Worm (Caenorhabditis elegans): Measurements from ENCODE around the gene srw-63.
A peak's percentile ranks its signal among the peaks of the same experiment; 100 is the strongest.

srw-63 gene

ce11 chrIV:14008709-14009108 lies 7.0 kb downstream of the srw-63 start:
- TF ChIP-seq snpc-1.2 (GFP tag; IDR thresholded peaks at IDR 0.05): peak; percentile 63; the same call in 1 of the 2 replicates
- TF ChIP-seq nhr-102 (tag; optimal IDR thresholded peaks at IDR 0.05): no peak

DNA sequence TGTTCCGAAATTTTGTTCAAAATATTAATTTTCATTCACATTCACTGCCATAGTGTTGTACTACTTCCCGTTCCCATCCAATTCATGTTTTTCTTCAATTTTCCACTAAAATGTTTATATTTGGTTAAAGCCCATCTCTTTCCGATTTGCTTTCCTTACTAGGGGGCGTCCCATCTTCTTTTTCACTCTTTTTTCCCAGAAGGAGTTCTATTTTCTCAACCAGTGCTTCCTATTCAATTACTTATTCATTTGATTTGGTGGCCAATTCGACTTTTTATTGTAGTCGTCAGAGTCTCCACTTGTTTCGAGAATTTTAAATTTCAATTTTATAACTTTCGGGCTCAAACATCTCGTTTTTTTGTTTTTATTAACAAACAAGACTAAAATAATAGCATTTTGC lies 14.0 kb downstream of the srw-63 start:
- TF ChIP-seq fkh-10 (GFP tag; optimal IDR thresholded peaks at IDR 0.05) (peak; percentile 70), aha-1 (tag) (peak; percentile 19), T20F7.1 (GFP tag; optimal IDR thresholded peaks at IDR 0.05) (no peak), nhr-42 (GFP tag; IDR thresholded peaks at IDR 0.05) (no peak), duxl-1 (tag; optimal IDR thresholded peaks at IDR 0.05; ENCODE audit: poor library complexity) (no peak), ces-1 (GFP tag; optimal IDR thresholded peaks at IDR 0.05) (peak; percentile 50)

DNA sequence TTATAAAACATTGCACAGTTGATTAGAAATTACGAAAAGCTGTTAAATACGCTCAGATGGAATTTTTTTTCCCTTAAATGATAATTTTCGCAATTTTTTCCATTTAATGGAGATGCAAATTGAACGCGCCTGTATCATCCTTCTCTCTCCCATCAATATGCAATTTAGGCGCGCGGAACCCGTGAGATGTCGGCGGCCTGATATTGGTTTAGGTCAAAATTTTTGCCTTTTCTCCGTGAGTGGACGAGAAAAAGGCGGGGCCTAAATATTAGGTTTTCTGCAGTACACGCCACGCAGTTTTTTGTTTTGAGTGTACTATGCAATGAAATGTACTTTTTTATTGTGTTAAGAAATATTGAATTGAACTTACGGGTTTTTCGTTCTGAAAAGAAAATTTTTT lies 25.9 kb downstream of the srw-63 start:
- peak; percentile 35; the same call in 1 of the 2 replicates for TF ChIP-seq snpc-1.2 (GFP tag; IDR thresholded peaks at IDR 0.05)
- no peak for TF ChIP-seq dve-1 (tag; optimal IDR thresholded peaks at IDR 0.05; ENCODE audit: insufficient read depth)
- TF ChIP-seq aha-1 (tag): peak; percentile 57

DNA sequence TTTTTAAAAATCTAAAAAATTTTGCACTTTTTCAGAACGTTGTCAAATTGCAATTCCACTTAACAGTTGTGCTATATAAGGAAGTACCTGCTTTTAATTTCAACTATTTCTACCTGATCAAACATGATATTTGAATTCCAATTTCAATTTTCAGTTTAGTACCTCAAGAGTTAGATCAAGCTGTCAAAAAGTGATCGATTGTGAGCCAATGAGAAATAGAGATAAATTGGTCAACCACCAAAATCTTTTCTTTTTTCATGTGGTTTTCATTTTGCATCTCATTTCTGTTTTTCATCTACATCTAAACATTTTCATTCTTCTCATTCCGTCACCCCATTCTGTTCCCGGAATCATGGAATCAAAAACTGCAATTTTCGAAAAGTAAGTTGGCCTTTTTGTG lies 27.0 kb downstream of the srw-63 start, which contains the start of gene egl-23:
egl-23 (plus strand) TSS at position 301 of the 400 bp plus-strand sequence.
- TF ChIP-seq daf-16 (GFP tag; optimal IDR thresholded peaks at IDR 0.05): no peak
- TF ChIP-seq daf-16 (tag; optimal IDR thresholded peaks at IDR 0.05): no peak
- TF ChIP-seq ZK546.5 (tag; optimal IDR thresholded peaks at IDR 0.05): no peak

- TF ChIP-seq mep-1 (tag; optimal IDR thresholded peaks at IDR 0.05) (no peak), F26F4.8 (GFP tag; conservative IDR thresholded peaks at IDR 0.05) (no peak), php-3 (GFP tag; IDR thresholded peaks at IDR 0.05) (no peak), arid-1 (GFP tag; conservative IDR thresholded peaks at IDR 0.05) (no peak), unc-62 (GFP tag; optimal IDR thresholded peaks at IDR 0.05 in 1 of 2) (no peak), unc-62 (tag; optimal IDR thresholded peaks at IDR 0.05) (no peak), sdz-12 (GFP tag; optimal IDR thresholded peaks at IDR 0.05) (no peak), aha-1 (tag) (no peak)
Measured at ce11 chrIV:13985705-13986104, 30.0 kb downstream of the srw-63 start, which contains the start of gene tor-1. TSS of gene tor-1 (minus strand) at chrIV:13985805.

DNA sequence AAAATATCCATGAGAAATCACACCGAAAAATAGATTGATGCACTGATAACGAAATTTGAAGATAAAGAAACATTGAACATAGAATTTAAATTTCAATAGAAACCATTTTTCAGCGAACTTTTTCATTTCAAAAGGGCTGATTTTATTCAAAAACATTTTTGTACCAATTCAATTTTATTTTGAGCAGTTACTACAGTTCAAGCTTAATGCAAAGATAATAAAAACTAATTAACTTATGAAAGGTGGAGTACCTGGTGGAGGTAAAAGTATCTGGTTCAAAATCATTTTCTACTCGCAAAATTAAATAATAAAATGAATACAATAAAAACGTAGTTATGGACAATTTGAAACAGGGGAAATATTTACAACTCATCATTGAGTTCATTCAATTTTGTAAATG lies 31.7 kb downstream of the srw-63 start, which contains the start of gene tor-2:
tor-2 (minus strand) TSS at position 101 of the 400 bp plus-strand sequence.
- TF ChIP-seq ceh-62 (tag; optimal IDR thresholded peaks at IDR 0.05) (no peak), nhr-48 (tag; optimal IDR thresholded peaks at IDR 0.05) (no peak), ZK337.2 (GFP tag; IDR thresholded peaks at IDR 0.05) (no peak), Y5F2A.4 (GFP tag; optimal IDR thresholded peaks at IDR 0.05) (no peak), pqm-1 (tag; optimal IDR thresholded peaks at IDR 0.05) (no peak), nhr-6 (tag; optimal IDR thresholded peaks at IDR 0.05) (no peak), dmd-6 (GFP tag; IDR thresholded peaks at IDR 0.05) (no peak), hmg-1.1 (GFP tag; IDR thresholded peaks at IDR 0.05) (no peak), lin-38 (GFP tag; IDR thresholded peaks at IDR 0.05) (no peak), arid-1 (GFP tag; conservative IDR thresholded peaks at IDR 0.05) (no peak), nhr-76 (tag; optimal IDR thresholded peaks at IDR 0.05) (no peak)

DNA sequence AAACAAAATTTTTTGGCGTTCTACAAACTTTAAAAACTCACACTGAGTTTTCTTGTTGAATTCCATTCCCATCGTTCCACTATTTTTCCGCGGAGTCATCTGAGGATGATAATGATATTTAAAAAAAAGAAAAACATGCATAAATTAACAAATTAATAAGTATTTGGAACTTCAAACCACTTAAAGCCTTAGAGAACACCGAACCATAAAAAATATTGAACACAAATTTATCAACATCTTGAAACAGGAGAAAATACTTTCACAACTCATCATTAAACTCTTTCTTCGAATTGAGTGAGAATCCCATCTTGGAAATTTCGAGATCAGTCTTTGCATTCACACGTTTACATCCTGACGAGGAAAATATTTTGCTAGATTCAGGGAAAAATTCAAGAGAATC lies 33.3 kb downstream of the srw-63 start, which contains the start of gene gei-18:
gei-18 (minus strand) TSS at position 101 of the 400 bp plus-strand sequence.
- TF ChIP-seq tra-1 (GFP tag; IDR thresholded peaks at IDR 0.05): no peak
- no peak for TF ChIP-seq nhr-76 (tag; optimal IDR thresholded peaks at IDR 0.05)
- no peak for TF ChIP-seq nhr-25 (tag; optimal IDR thresholded peaks at IDR 0.05; ENCODE audit: borderline replicate concordance, insufficient read depth)

Measured in whole organism, L4 larva.